Worm (Caenorhabditis elegans) whole organism, L3 larva: ENCODE measurements around the gene F11C7.6.

Source experiments
- R02D3.7 ChIP-seq: fragments of 150-350 bp; optimal IDR thresholded peaks from 2 replicates; lab custom pipeline; 2014; ENCODE audit warnings: missing biosample characterization, missing genetic modification characterization
- ZK546.5 ChIP-seq: sonication (generic microtip); optimal IDR thresholded peaks from 2 replicates; lab custom pipeline; 2017; ENCODE audit warnings: missing biosample characterization, missing genetic modification characterization
- elt-1 ChIP-seq: fragments of 150-350 bp; optimal IDR thresholded peaks from 2 replicates; lab custom pipeline; 2014; ENCODE audit warnings: missing biosample characterization, missing genetic modification characterization
- fkh-10 ChIP-seq: sonication (generic microtip); optimal IDR thresholded peaks from 2 replicates; lab custom pipeline; 2017; ENCODE audit warnings: missing biosample characterization, missing genetic modification reagents, missing genetic modification characterization
- hmg-11 ChIP-seq: sonication (generic microtip); optimal IDR thresholded peaks from 2 replicates; lab custom pipeline; 2016; ENCODE audit warnings: missing genetic modification characterization, missing compliant biosample characterization
- jun-1 ChIP-seq: fragments of 150-350 bp; optimal IDR thresholded peaks from 2 replicates; lab custom pipeline; 2014; ENCODE audit warnings: missing biosample characterization, missing genetic modification reagents, missing genetic modification characterization
- lsy-12 ChIP-seq: sonication (generic microtip); optimal IDR thresholded peaks from 2 replicates; lab custom pipeline; 2016; ENCODE audit warnings: mild to moderate bottlenecking, missing genetic modification characterization, missing compliant biosample characterization
- nhr-25 ChIP-seq: sonication (generic microtip); optimal IDR thresholded peaks from 2 replicates; lab custom pipeline; 2017; ENCODE audit warnings: missing biosample characterization, missing genetic modification characterization
- nhr-67 ChIP-seq: fragments of 150-350 bp; optimal IDR thresholded peaks from 2 replicates; lab custom pipeline; 2014; ENCODE audit warnings: missing biosample characterization, missing genetic modification characterization
- pha-4 ChIP-seq: fragments of 150-350 bp; optimal IDR thresholded peaks from 2 replicates; lab custom pipeline; 2014; ENCODE audit warnings: missing biosample characterization, missing genetic modification reagents, missing genetic modification characterization
- skn-1 ChIP-seq: fragments of 150-350 bp; optimal IDR thresholded peaks from 2 replicates; lab custom pipeline; 2014; ENCODE audit warnings: missing biosample characterization, missing genetic modification characterization
- unc-62 ChIP-seq: fragments of 150-350 bp; sonication (generic microtip); optimal IDR thresholded peaks from 4 replicates; lab custom pipeline; 2014; ENCODE audit warnings: missing biosample characterization, missing genetic modification reagents, missing genetic modification characterization

DNA sequence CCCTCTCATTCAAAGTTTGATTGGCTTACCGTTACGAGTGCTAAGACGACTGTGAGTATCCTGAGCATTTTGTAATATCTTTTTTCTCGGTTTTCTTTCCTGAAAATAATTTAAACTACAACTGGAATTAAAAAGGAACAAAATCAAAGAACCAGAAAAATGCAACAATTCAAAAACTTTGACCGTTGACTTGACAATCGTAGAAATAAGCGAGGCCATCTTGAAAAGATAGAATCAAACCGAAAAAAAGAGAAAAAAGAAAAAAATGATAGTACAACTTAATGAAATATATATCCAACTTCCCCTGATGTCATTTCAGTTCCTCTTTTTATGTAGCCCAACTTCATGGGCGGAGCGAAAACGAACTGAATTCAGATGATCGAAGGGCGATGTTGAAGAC lies 26.8 kb upstream of the F11C7.6 start, which contains the start of gene F10D7.3:
- TF ChIP-seq elt-1 (tag; lab: Kevin White, UChicago) (no peak), unc-62 (GFP tag; lab: Kevin White, UChicago) (no peak), hmg-11 (no peak), skn-1 (tag; lab: Kevin White, UChicago) (no peak), jun-1 (no peak), R02D3.7 (tag; lab: Kevin White, UChicago) (no peak), lsy-12 (tag; lab: Kevin White, UChicago) (no peak), fkh-10 (GFP tag; lab: Kevin White, UChicago) (no peak), nhr-67 (tag; lab: Kevin White, UChicago) (no peak), nhr-25 (tag; lab: Kevin White, UChicago) (no peak), pha-4 (tag; lab: Kevin White, UChicago) (no peak), ZK546.5 (tag; lab: Kevin White, UChicago) (no peak)
